Worm (Caenorhabditis elegans): ENCODE measurements around the gene str-166.

Gene str-166

ce11 chrIV:4858573-4858972, 25.5 kb upstream of the str-166 start, which contains the start of gene Y17G9A.3:
Gene Y17G9A.3, minus strand, starts transcription at chrIV:4858673.
- TF ChIP-seq mxl-1 (tag; optimal IDR thresholded peaks at IDR 0.05) (no peak), sptf-2 (GFP tag; optimal IDR thresholded peaks at IDR 0.05) (no peak), attf-5 (GFP tag; optimal IDR thresholded peaks at IDR 0.05) (no peak), C06A6.2 (GFP tag; conservative IDR thresholded peaks at IDR 0.05) (no peak), ceh-79 (tag; optimal IDR thresholded peaks at IDR 0.05) (no peak), Y53F4B.3 (GFP tag; IDR thresholded peaks at IDR 0.05) (no peak), let-526 (GFP tag; IDR thresholded peaks at IDR 0.05) (no peak), Y95B8A.8 (GFP tag; IDR thresholded peaks at IDR 0.05) (no peak), let-607 (tag; optimal IDR thresholded peaks at IDR 0.05) (no peak), xnd-1 (tag; optimal IDR thresholded peaks at IDR 0.05) (no peak), die-1 (tag; optimal IDR thresholded peaks at IDR 0.05) (no peak), lin-54 (GFP tag; optimal IDR thresholded peaks at IDR 0.05) (no peak), F37B4.10 (GFP tag; IDR thresholded peaks at IDR 0.05) (no peak), zim-3 (tag; optimal IDR thresholded peaks at IDR 0.05) (no peak), ceh-91 (GFP tag; IDR thresholded peaks at IDR 0.05) (no peak), pbrm-1 (GFP tag; IDR thresholded peaks at IDR 0.05) (no peak), lin-40 (tag; optimal IDR thresholded peaks at IDR 0.05) (no peak)

DNA sequence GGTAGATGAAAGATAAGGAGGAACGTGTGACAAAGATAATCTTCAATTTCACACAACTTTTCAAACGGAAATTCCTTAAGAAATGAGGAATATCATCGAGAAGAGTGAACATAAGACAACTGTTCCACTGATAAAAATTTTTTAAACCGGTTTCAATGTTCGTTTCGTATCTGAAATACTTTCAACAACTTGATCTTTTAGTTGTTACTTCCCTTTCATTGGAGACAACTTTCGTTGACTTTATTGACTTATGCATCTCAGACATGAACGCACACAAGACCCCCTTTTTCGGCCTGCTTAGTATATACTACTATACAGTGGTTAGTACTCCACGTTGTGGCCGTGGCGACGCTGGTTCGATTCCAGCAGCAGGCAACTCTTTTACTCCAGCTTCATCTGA, 22.6 kb upstream of the str-166 start, which contains the start of the genes Y17G9A.4 and str-173:
Gene Y17G9A.4, minus strand, starts transcription at position 101 of the 400 bp plus-strand sequence.
Gene str-173, plus strand, starts transcription at position 325 of the 400 bp plus-strand sequence.
- TF ChIP-seq hmg-20 (GFP tag; IDR thresholded peaks at IDR 0.05) (no peak), rpc-1 (optimal IDR thresholded peaks at IDR 0.05) (no peak), rpc-1 (tag; optimal IDR thresholded peaks at IDR 0.05) (peak; percentile 20)

DNA sequence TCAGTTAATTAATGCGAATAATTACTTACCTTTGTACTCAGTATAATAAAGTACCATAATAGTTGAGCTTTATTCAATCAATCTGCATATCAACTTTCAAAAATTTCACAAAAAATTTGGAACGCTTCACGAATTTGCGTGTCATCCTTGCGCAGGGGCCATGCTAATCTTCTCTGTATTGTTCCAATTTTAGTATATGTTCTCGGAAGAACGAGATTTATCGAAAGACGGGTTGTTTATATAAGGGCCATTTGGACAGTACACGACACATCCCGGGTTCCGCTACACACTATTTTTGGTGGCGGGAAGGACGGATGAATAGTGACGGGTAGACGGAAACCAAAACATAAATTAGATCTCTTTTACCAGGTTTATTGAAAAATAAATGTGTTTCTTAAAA, 19.6 kb upstream of the str-166 start:
- TF ChIP-seq him-1 (tag; optimal IDR thresholded peaks at IDR 0.05), result peak; percentile 31
- peak; percentile 48 for TF ChIP-seq B0261.1 (tag; optimal IDR thresholded peaks at IDR 0.05)
- no peak for TF ChIP-seq mes-4 (tag; optimal IDR thresholded peaks at IDR 0.05)
- peak; percentile 21; the same call in 1 of the 2 replicates for TF ChIP-seq ekl-4 (GFP tag; IDR thresholded peaks at IDR 0.05)
- TF ChIP-seq D2030.7 (GFP tag; IDR thresholded peaks at IDR 0.05), result peak; percentile 53; the same call in 1 of the 2 replicates
- TF ChIP-seq snpc-1.1 (tag; optimal IDR thresholded peaks at IDR 0.05; ENCODE audit: insufficient read depth), result peak; percentile 88
- peak; percentile 46 for TF ChIP-seq snpc-3.4 (tag; optimal IDR thresholded peaks at IDR 0.05)
- no peak; the same call in 1 of the 2 replicates for TF ChIP-seq hmg-1.2 (GFP tag; IDR thresholded peaks at IDR 0.05)
- TF ChIP-seq lin-54 (GFP tag; optimal IDR thresholded peaks at IDR 0.05), result no peak
- peak; percentile 70 for TF ChIP-seq snpc-4 (GFP tag; optimal IDR thresholded peaks at IDR 0.05)
- TF ChIP-seq snpc-4 (tag; optimal IDR thresholded peaks at IDR 0.05), result peak; percentile 77 to 92 (median 86)
- TF ChIP-seq mxl-1 (tag; optimal IDR thresholded peaks at IDR 0.05), result no peak
- 0 out of 2 replicates have a peak, but pooled peaks have one; percentile 67 for TF ChIP-seq ztf-25 (GFP tag; IDR thresholded peaks at IDR 0.05)
- TF ChIP-seq die-1 (tag; optimal IDR thresholded peaks at IDR 0.05), result peak; percentile 33
- TF ChIP-seq attf-6 (GFP tag; IDR thresholded peaks at IDR 0.05), result 0 out of 2 replicates have a peak, but pooled peaks have one; percentile 43
- 0 out of 2 replicates have a peak, but pooled peaks have one; percentile 34 for TF ChIP-seq hsf-1 (GFP tag; IDR thresholded peaks at IDR 0.05)
- no peak for TF ChIP-seq F39B2.1 (GFP tag; IDR thresholded peaks at IDR 0.05)
- peak; percentile 80 for TF ChIP-seq tbp1 (GFP tag; optimal IDR thresholded peaks at IDR 0.05)
- TF ChIP-seq rpc-1 (optimal IDR thresholded peaks at IDR 0.05), result peak; percentile 50
- TF ChIP-seq rpc-1 (tag; optimal IDR thresholded peaks at IDR 0.05), result peak; percentile 82

Data from whole organism, young adult.